Fruit fly (Drosophila melanogaster) whole organism, embryonic: ENCODE measurements around the gene Lsp1alpha.

Experiments used
- ATbp ChIP-seq: fragments of 200-800 bp; sonication (Bioruptor generic); optimal IDR thresholded peaks from 2 replicates; lab custom pipeline; 2017; ENCODE audit warnings: missing biosample characterization, mild to moderate bottlenecking, missing genetic modification characterization, missing genetic modification reagents
- Adf1 ChIP-seq: fragments of 200-800 bp; sonication (Bioruptor generic); IDR thresholded peaks from 2 replicates; pipeline ENCODE4 v1.3.6; 2022; ENCODE audit warnings: missing biosample characterization, missing genetic modification characterization
- CG10274 ChIP-seq: fragments of 200-800 bp; sonication (Bioruptor generic); optimal IDR thresholded peaks from 3 replicates; lab custom pipeline; 2017; ENCODE audit warnings: missing biosample characterization, mild to moderate bottlenecking, missing genetic modification characterization
- CG10543 ChIP-seq: fragments of 200-800 bp; sonication (Bioruptor generic); optimal IDR thresholded peaks from 3 replicates; lab custom pipeline; 2017; ENCODE audit warnings: missing biosample characterization, mild to moderate bottlenecking, missing genetic modification characterization, moderate library complexity
- CG11247 ChIP-seq: fragments of 200-800 bp; sonication (Bioruptor generic); IDR thresholded peaks from 2 replicates; pipeline ENCODE4 v1.3.6; 2022; ENCODE audit warnings: missing biosample characterization, missing genetic modification characterization
- CG12104 ChIP-seq: fragments of 200-800 bp; sonication (Bioruptor generic); optimal IDR thresholded peaks from 3 replicates; lab custom pipeline; 2016; ENCODE audit warnings: missing biosample characterization, missing genetic modification characterization
- CG12299 ChIP-seq: fragments of 200-800 bp; sonication (Bioruptor generic); optimal IDR thresholded peaks from 2 replicates; lab custom pipeline; 2018; ENCODE audit warnings: missing biosample characterization, mild to moderate bottlenecking, missing genetic modification characterization
- CG12391 ChIP-seq: fragments of 200-800 bp; sonication (Bioruptor generic); optimal IDR thresholded peaks from 3 replicates; lab custom pipeline; 2018; ENCODE audit warnings: missing biosample characterization, mild to moderate bottlenecking, missing genetic modification characterization, moderate library complexity
- CG12942 ChIP-seq: fragments of 200-800 bp; sonication (Bioruptor generic); optimal IDR thresholded peaks from 3 replicates; lab custom pipeline; 2016; ENCODE audit warnings: missing biosample characterization, missing genetic modification characterization
- CG13287 ChIP-seq: fragments of 200-800 bp; sonication (Bioruptor generic); IDR thresholded peaks from 2 replicates; pipeline ENCODE4 v1.3.6; 2022; ENCODE audit warnings: missing biosample characterization, missing genetic modification characterization; ENCODE audit not compliant: partially characterized antibody
- CG15011 ChIP-seq: fragments of 200-800 bp; sonication (Bioruptor generic); optimal IDR thresholded peaks from 3 replicates; lab custom pipeline; 2018; ENCODE audit warnings: missing biosample characterization, mild to moderate bottlenecking, missing genetic modification characterization
- CG1603 ChIP-seq: fragments of 200-800 bp; sonication (Bioruptor generic); optimal IDR thresholded peaks from 2 replicates; lab custom pipeline; 2019; ENCODE audit warnings: missing biosample characterization, mild to moderate bottlenecking, missing genetic modification characterization, moderate library complexity
- CG16779 ChIP-seq: fragments of 200-800 bp; sonication (Bioruptor generic); IDR thresholded peaks from 2 replicates; pipeline ENCODE4 v1.3.6; 2022; ENCODE audit warnings: missing biosample characterization, missing genetic modification characterization
- CG2129 ChIP-seq: fragments of 200-800 bp; sonication (Bioruptor generic); IDR thresholded peaks from 2 replicates; pipeline ENCODE4 v1.3.6; 2022; ENCODE audit warnings: missing biosample characterization, missing genetic modification characterization; ENCODE audit not compliant: partially characterized antibody
- CG2199 ChIP-seq: fragments of 200-800 bp; sonication (Bioruptor generic); IDR thresholded peaks from 3 replicates; pipeline ENCODE4 v1.3.6; 2022; ENCODE audit warnings: missing biosample characterization, missing genetic modification characterization
- CG30020 ChIP-seq: fragments of 200-800 bp; optimal IDR thresholded peaks from 2 replicates; lab custom pipeline; 2019; ENCODE audit warnings: missing biosample characterization, mild to moderate bottlenecking, missing genetic modification characterization, moderate library complexity
- CG3281 ChIP-seq: fragments of 200-800 bp; sonication (Bioruptor generic); optimal IDR thresholded peaks from 3 replicates; lab custom pipeline; 2017; ENCODE audit warnings: missing biosample characterization, mild to moderate bottlenecking, missing genetic modification characterization
- CG4707 ChIP-seq: fragments of 200-800 bp; sonication (Bioruptor generic); optimal IDR thresholded peaks from 2 replicates; lab custom pipeline; 2018; ENCODE audit warnings: missing biosample characterization, mild to moderate bottlenecking, missing genetic modification characterization, moderate library complexity
- CG8765 ChIP-seq: fragments of 200-800 bp; sonication (Bioruptor generic); IDR thresholded peaks from 2 replicates; pipeline ENCODE4 v1.3.6; 2022; ENCODE audit warnings: missing biosample characterization, missing genetic modification characterization
- CG8944 ChIP-seq: fragments of 200-800 bp; sonication (Bioruptor generic); optimal IDR thresholded peaks from 3 replicates; lab custom pipeline; 2016; ENCODE audit warnings: missing biosample characterization, missing genetic modification characterization
- CG9727 ChIP-seq: fragments of 200-800 bp; sonication (Bioruptor generic); optimal IDR thresholded peaks from 3 replicates; lab custom pipeline; 2017; ENCODE audit warnings: missing biosample characterization, mild to moderate bottlenecking, missing genetic modification characterization
- CrebB ChIP-seq: fragments of 200-800 bp; sonication (Bioruptor generic); optimal IDR thresholded peaks from 3 replicates; lab custom pipeline; 2018; ENCODE audit warnings: missing biosample characterization, mild to moderate bottlenecking, missing genetic modification characterization
- D19B ChIP-seq: fragments of 200-800 bp; sonication (Bioruptor generic); optimal IDR thresholded peaks from 2 replicates; lab custom pipeline; 2017; ENCODE audit warnings: missing biosample characterization, mild to moderate bottlenecking, missing genetic modification characterization
- Fer3 ChIP-seq: fragments of 200-800 bp; sonication (Bioruptor generic); optimal IDR thresholded peaks from 2 replicates; lab custom pipeline; 2018; ENCODE audit warnings: missing biosample characterization, mild to moderate bottlenecking, missing genetic modification characterization, moderate library complexity
- HLH4C ChIP-seq: fragments of 200-800 bp; sonication (Bioruptor generic); IDR thresholded peaks from 3 replicates; pipeline ENCODE4 v1.3.6; 2022; ENCODE audit warnings: missing biosample characterization, missing genetic modification characterization; ENCODE audit not compliant: partially characterized antibody
- Hand ChIP-seq: fragments of 200-800 bp; sonication (Bioruptor generic); optimal IDR thresholded peaks from 2 replicates; lab custom pipeline; 2017; ENCODE audit warnings: mild to moderate bottlenecking, missing biosample characterization, missing genetic modification reagents, missing genetic modification characterization
- Hmx ChIP-seq: fragments of 200-800 bp; sonication (Bioruptor generic); optimal IDR thresholded peaks from 2 replicates; lab custom pipeline; 2016; ENCODE audit warnings: missing biosample characterization, missing genetic modification characterization
- Hr39 ChIP-seq: fragments of >200 bp; optimal IDR thresholded peaks from 2 replicates; lab custom pipeline; 2017
- Kr ChIP-seq: fragments of 200-800 bp; sonication (Bioruptor generic); optimal IDR thresholded peaks from 2 replicates; lab custom pipeline; 2017; ENCODE audit warnings: missing biosample characterization, mild to moderate bottlenecking, missing genetic modification characterization
- Myb ChIP-seq: fragments of 200-800 bp; sonication (Bioruptor generic); optimal IDR thresholded peaks from 2 replicates; lab custom pipeline; 2016; ENCODE audit warnings: missing biosample characterization, missing genetic modification characterization
- Ravus ChIP-seq: fragments of 200-800 bp; sonication (Bioruptor generic); IDR thresholded peaks from 2 replicates; pipeline ENCODE4 v1.3.6; 2022; ENCODE audit warnings: missing biosample characterization, missing genetic modification characterization
- Side ChIP-seq: fragments of 200-800 bp; sonication (Bioruptor generic); optimal IDR thresholded peaks from 2 replicates; lab custom pipeline; 2016; ENCODE audit warnings: missing biosample characterization, missing genetic modification characterization
- Sox100B ChIP-seq: fragments of 200-800 bp; sonication (Bioruptor generic); optimal IDR thresholded peaks from 3 replicates; lab custom pipeline; 2018; ENCODE audit warnings: missing biosample characterization, mild to moderate bottlenecking, missing genetic modification characterization
- ab ChIP-seq: fragments of 200-800 bp; sonication (Bioruptor generic); optimal IDR thresholded peaks from 2 replicates; lab custom pipeline; 2016; ENCODE audit warnings: missing biosample characterization, missing genetic modification characterization
- amos ChIP-seq: fragments of 200-800 bp; sonication (Bioruptor generic); IDR thresholded peaks from 2 replicates; pipeline ENCODE4 v1.3.6; 2022; ENCODE audit warnings: missing biosample characterization, missing genetic modification characterization; ENCODE audit not compliant: partially characterized antibody
- bcd ChIP-seq: fragments of 200-800 bp; sonication (Bioruptor generic); optimal IDR thresholded peaks from 2 replicates; lab custom pipeline; 2017; ENCODE audit warnings: missing biosample characterization, mild to moderate bottlenecking, missing genetic modification characterization
- dati ChIP-seq: fragments of 200-800 bp; sonication (Bioruptor generic); IDR thresholded peaks from 2 replicates; pipeline ENCODE4 v1.3.6; 2022; ENCODE audit warnings: missing biosample characterization, missing genetic modification characterization
- gro ChIP-seq: fragments of 200-800 bp; sonication (Bioruptor generic); optimal IDR thresholded peaks from 2 replicates; lab custom pipeline; 2016; ENCODE audit warnings: missing biosample characterization, missing genetic modification characterization
- hb ChIP-seq: fragments of 200-800 bp; sonication (Bioruptor generic); IDR thresholded peaks from 3 replicates; pipeline ENCODE4 v1.3.6; 2022; ENCODE audit warnings: missing biosample characterization, missing genetic modification characterization; ENCODE audit not compliant: partially characterized antibody
- hbn ChIP-seq: fragments of 200-800 bp; sonication (Bioruptor generic); IDR thresholded peaks from 2 replicates; pipeline ENCODE4 v1.3.6; 2022; ENCODE audit warnings: missing biosample characterization, missing genetic modification characterization; ENCODE audit not compliant: partially characterized antibody
- lab ChIP-seq: fragments of 200-800 bp; sonication (Bioruptor generic); optimal IDR thresholded peaks from 3 replicates; lab custom pipeline; 2017; ENCODE audit warnings: missing biosample characterization, missing genetic modification characterization, mild to moderate bottlenecking, moderate library complexity, missing genetic modification reagents
- mam ChIP-seq: fragments of 200-800 bp; sonication (Bioruptor generic); optimal IDR thresholded peaks from 3 replicates; lab custom pipeline; 2016; ENCODE audit warnings: missing biosample characterization, missing genetic modification characterization
- pzg ChIP-seq: fragments of 200-800 bp; sonication (Bioruptor generic); optimal IDR thresholded peaks from 3 replicates; lab custom pipeline; 2018; ENCODE audit warnings: missing biosample characterization, mild to moderate bottlenecking, missing genetic modification characterization, moderate library complexity
- repo ChIP-seq: fragments of 200-800 bp; sonication (Bioruptor generic); optimal IDR thresholded peaks from 2 replicates; lab custom pipeline; 2016; ENCODE audit warnings: missing biosample characterization, missing genetic modification characterization
- sr ChIP-seq: fragments of 200-800 bp; sonication (Bioruptor generic); IDR thresholded peaks from 3 replicates; pipeline ENCODE4 v1.3.6; 2022; ENCODE audit warnings: missing biosample characterization, missing genetic modification characterization
- tap ChIP-seq: fragments of 200-800 bp; optimal IDR thresholded peaks from 3 replicates; lab custom pipeline; 2019; ENCODE audit warnings: missing biosample characterization, mild to moderate bottlenecking, missing genetic modification characterization, moderate library complexity
- tio ChIP-seq: fragments of 200-800 bp; sonication (Bioruptor generic); optimal IDR thresholded peaks from 2 replicates; lab custom pipeline; 2017; ENCODE audit warnings: missing biosample characterization, missing genetic modification characterization, inconsistent platforms
- tx ChIP-seq: fragments of 200-800 bp; sonication (Bioruptor generic); optimal IDR thresholded peaks from 2 replicates; lab custom pipeline; 2016; ENCODE audit warnings: missing biosample characterization, missing genetic modification characterization
- vvl ChIP-seq: fragments of 200-800 bp; sonication (Bioruptor generic); IDR thresholded peaks from 2 replicates; pipeline ENCODE4 v1.3.6; 2022; ENCODE audit warnings: missing biosample characterization, missing genetic modification characterization
- yki ChIP-seq: fragments of >200 bp; optimal IDR thresholded peaks from 3 replicates; lab custom pipeline; 2018

Lsp1alpha gene

dm6 chrX:12466541-12467240, 23.4 kb upstream of the Lsp1alpha start (continued):
- TF ChIP-seq CG13287 (GFP tag; lab: Robert Waterston, UW): no peak
- peak; percentile 27 for TF ChIP-seq CG12104 (GFP tag; lab: Kevin White, UChicago)
- TF ChIP-seq gro (GFP tag; lab: Kevin White, UChicago): no peak
- no peak for TF ChIP-seq Adf1
- TF ChIP-seq Kr (GFP tag; lab: Kevin White, UChicago): no peak
- TF ChIP-seq yki (lab: Kevin White, UChicago): no peak
- TF ChIP-seq CG16779 (GFP tag; lab: Robert Waterston, UW): no peak
- peak; percentile 68 for TF ChIP-seq Sox100B (GFP tag; lab: Kevin White, UChicago)
- no peak for TF ChIP-seq hb (GFP tag; lab: Robert Waterston, UW)
- peak; percentile 52 for TF ChIP-seq Hand
- peak; percentile 52 for TF ChIP-seq mam
- TF ChIP-seq CG11247 (GFP tag; lab: Robert Waterston, UW): no peak
- peak; percentile 2 for TF ChIP-seq Fer3 (tag; lab: Kevin White, UChicago)
- no peak for TF ChIP-seq CG8765
- no peak for TF ChIP-seq amos (GFP tag; lab: Robert Waterston, UW)
- TF ChIP-seq CG9727 (GFP tag; lab: Kevin White, UChicago): peak; percentile 63
- TF ChIP-seq CG2129 (GFP tag; lab: Robert Waterston, UW): no peak
- no peak for TF ChIP-seq D19B (GFP tag; lab: Kevin White, UChicago)
- peak; percentile 61 for TF ChIP-seq CG3281 (GFP tag; lab: Kevin White, UChicago)
- TF ChIP-seq repo (GFP tag; lab: Kevin White, UChicago): no peak
- TF ChIP-seq CG1603 (tag; lab: Kevin White, UChicago): no peak
- TF ChIP-seq CG8944 (GFP tag; lab: Kevin White, UChicago): peak; percentile 21
- TF ChIP-seq CG12299 (tag; lab: Kevin White, UChicago): peak; percentile 9
- peak; percentile 16 for TF ChIP-seq CG10274 (GFP tag; lab: Kevin White, UChicago)
- TF ChIP-seq ATbp (GFP tag; lab: Kevin White, UChicago): peak; percentile 26
- no peak for TF ChIP-seq HLH4C
- no peak for TF ChIP-seq tap (tag; lab: Kevin White, UChicago)
- TF ChIP-seq tio: peak; percentile 50
- no peak for TF ChIP-seq CG12942 (GFP tag; lab: Kevin White, UChicago)
- TF ChIP-seq Ravus (GFP tag; lab: Robert Waterston, UW): no peak
- peak; percentile 49 for TF ChIP-seq CG15011 (GFP tag; lab: Kevin White, UChicago)
- TF ChIP-seq Myb (GFP tag; lab: Kevin White, UChicago): no peak
- peak; percentile 41 for TF ChIP-seq bcd (GFP tag; lab: Kevin White, UChicago)
- peak; percentile 33; the same call in 1 of the 2 replicates for TF ChIP-seq vvl (GFP tag; lab: Robert Waterston, UW)
- no peak for TF ChIP-seq CG4707
- TF ChIP-seq pzg (GFP tag; lab: Kevin White, UChicago): no peak
- no peak for TF ChIP-seq dati (GFP tag; lab: Robert Waterston, UW)
- TF ChIP-seq sr (GFP tag; lab: Robert Waterston, UW): no peak
- TF ChIP-seq tx (GFP tag; lab: Kevin White, UChicago): no peak
- peak; percentile 74 for TF ChIP-seq lab (GFP tag; lab: Kevin White, UChicago)
- TF ChIP-seq Side: no peak
- TF ChIP-seq CG30020 (tag; lab: Kevin White, UChicago): no peak
- TF ChIP-seq CG12391 (tag; lab: Kevin White, UChicago): peak; percentile 52
- peak; percentile 45 for TF ChIP-seq CG10543
- no peak for TF ChIP-seq Hmx (GFP tag; lab: Kevin White, UChicago)
- no peak for TF ChIP-seq CG2199
- TF ChIP-seq hbn (GFP tag; lab: Robert Waterston, UW): no peak
- TF ChIP-seq CrebB (tag; lab: Kevin White, UChicago): no peak
- no peak for TF ChIP-seq ab
- TF ChIP-seq Hr39 (lab: Kevin White, UChicago): no peak
